Worm (Caenorhabditis elegans): Measurements from ENCODE around the gene Y43F8B.29.
A peak's percentile ranks its signal among the peaks of the same experiment; 100 is the strongest.

The Y43F8B.29 gene

DNA sequence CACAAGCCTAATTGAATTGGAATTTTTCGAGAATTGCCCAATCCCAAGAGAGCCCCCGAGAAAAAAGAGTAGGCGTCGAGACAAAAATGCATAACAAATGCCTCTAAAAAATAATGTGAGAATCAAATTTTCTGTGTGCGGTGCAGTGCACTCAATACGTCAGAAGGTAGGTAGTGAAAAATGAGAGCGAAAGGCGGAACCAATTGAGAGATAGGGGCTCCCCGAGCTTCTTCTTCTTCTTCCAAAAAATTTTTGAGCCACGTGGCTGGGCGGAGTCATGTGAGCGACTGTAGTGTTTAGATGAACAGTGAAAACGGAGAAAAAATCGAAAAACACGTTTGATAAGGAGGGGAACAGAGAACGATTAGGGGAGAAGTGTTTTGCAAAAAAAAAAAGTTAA, 33.2 kb downstream of the Y43F8B.29 start:
- TF ChIP-seq mml-1 (tag; optimal IDR thresholded peaks at IDR 0.05) = no peak
- no peak for TF ChIP-seq fkh-2 (tag; optimal IDR thresholded peaks at IDR 0.05)
- no peak for TF ChIP-seq unc-39 (tag; optimal IDR thresholded peaks at IDR 0.05)
- no peak for TF ChIP-seq aly-2 (tag; optimal IDR thresholded peaks at IDR 0.05)
- TF ChIP-seq ceh-16 (tag; optimal IDR thresholded peaks at IDR 0.05) = no peak
- no peak for TF ChIP-seq lin-15B (tag; optimal IDR thresholded peaks at IDR 0.05)
- no peak for TF ChIP-seq nhr-23 (tag; optimal IDR thresholded peaks at IDR 0.05)
- no peak for TF ChIP-seq ztf-4 (tag; optimal IDR thresholded peaks at IDR 0.05)
- TF ChIP-seq elt-2 (tag; optimal IDR thresholded peaks at IDR 0.05) = peak; percentile 76
- no peak for TF ChIP-seq ama-1 (optimal IDR thresholded peaks at IDR 0.05)
- no peak for TF ChIP-seq ZK546.5 (tag; optimal IDR thresholded peaks at IDR 0.05)
- no peak for TF ChIP-seq hmg-11 (tag; optimal IDR thresholded peaks at IDR 0.05)
- TF ChIP-seq mdl-1 (tag; optimal IDR thresholded peaks at IDR 0.05) = peak; percentile 47
- TF ChIP-seq fkh-10 (GFP tag; optimal IDR thresholded peaks at IDR 0.05) = no peak
- peak; percentile 38 for TF ChIP-seq pha-4 (tag; optimal IDR thresholded peaks at IDR 0.05)
- TF ChIP-seq zag-1 (tag; optimal IDR thresholded peaks at IDR 0.05) = no peak
- no peak for TF ChIP-seq skn-1 (tag; optimal IDR thresholded peaks at IDR 0.05)
- TF ChIP-seq nhr-11 (tag; optimal IDR thresholded peaks at IDR 0.05) = no peak
- no peak for TF ChIP-seq ztf-11 (tag; optimal IDR thresholded peaks at IDR 0.05)
- no peak for TF ChIP-seq ceh-9 (tag; optimal IDR thresholded peaks at IDR 0.05)
- TF ChIP-seq nhr-76 (tag; optimal IDR thresholded peaks at IDR 0.05) = no peak
- TF ChIP-seq sea-2 (GFP tag; optimal IDR thresholded peaks at IDR 0.05) = no peak
- no peak for TF ChIP-seq ceh-82 (tag; optimal IDR thresholded peaks at IDR 0.05)
- no peak for TF ChIP-seq fos-1 (tag; optimal IDR thresholded peaks at IDR 0.05)
- TF ChIP-seq pqm-1 (tag; optimal IDR thresholded peaks at IDR 0.05) = peak; percentile 66
- no peak for TF ChIP-seq jun-1 (tag; optimal IDR thresholded peaks at IDR 0.05)
- TF ChIP-seq unc-62 (GFP tag; optimal IDR thresholded peaks at IDR 0.05) = no peak
- TF ChIP-seq nhr-67 (tag; optimal IDR thresholded peaks at IDR 0.05) = no peak
- no peak for TF ChIP-seq egl-27 (tag; optimal IDR thresholded peaks at IDR 0.05)
- peak; percentile 28 for TF ChIP-seq nfya-1 (tag; optimal IDR thresholded peaks at IDR 0.05; ENCODE audit: insufficient read depth)
- no peak for TF ChIP-seq ceh-28 (tag; optimal IDR thresholded peaks at IDR 0.05)
- no peak for TF ChIP-seq elt-3 (tag; optimal IDR thresholded peaks at IDR 0.05)
- no peak for TF ChIP-seq elt-1 (tag; optimal IDR thresholded peaks at IDR 0.05)
- TF ChIP-seq R02D3.7 (tag; optimal IDR thresholded peaks at IDR 0.05) = no peak
- TF ChIP-seq nhr-25 (tag; optimal IDR thresholded peaks at IDR 0.05) = no peak

DNA sequence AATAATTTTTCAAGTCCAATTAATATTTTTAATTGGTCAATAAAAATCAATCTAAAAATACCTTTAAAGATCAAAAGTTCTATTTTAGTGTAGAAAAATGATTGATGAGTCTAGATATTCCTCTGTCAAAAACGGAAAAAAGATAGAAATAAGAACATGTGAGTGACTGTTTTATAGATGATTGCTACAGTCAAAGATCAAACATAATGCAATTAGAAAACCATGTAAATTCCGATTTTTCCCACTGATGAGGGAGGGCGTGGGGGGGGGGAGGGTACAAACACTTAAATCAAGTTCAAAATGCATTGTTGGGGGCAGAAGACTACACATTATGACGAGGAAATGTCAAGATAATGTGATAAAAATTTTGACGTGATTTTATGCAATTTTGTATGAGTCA, 34.8 kb downstream of the Y43F8B.29 start:
- TF ChIP-seq nhr-25 (tag; optimal IDR thresholded peaks at IDR 0.05) = no peak
- TF ChIP-seq elt-2 (tag; optimal IDR thresholded peaks at IDR 0.05) = peak; percentile 13

DNA sequence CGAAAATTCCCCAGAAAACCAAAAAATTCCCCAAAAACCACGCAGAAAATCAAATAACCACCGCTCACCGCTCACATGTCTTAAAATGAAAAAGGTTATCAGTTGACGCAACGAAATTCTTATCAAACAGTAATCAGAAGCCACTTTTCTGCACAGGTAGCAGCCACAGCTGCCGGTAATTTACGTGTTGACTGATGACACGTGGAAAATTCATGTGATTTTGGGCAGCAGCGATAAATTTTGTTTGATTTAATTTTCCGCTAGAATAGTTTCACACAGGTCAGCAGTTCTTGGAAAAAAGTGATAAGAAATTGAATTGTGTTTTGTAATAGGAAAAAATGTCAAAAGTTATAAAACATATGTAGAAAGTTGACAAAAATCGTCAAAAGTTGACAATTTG, 36.2 kb downstream of the Y43F8B.29 start:
- TF ChIP-seq nhr-12 (tag; optimal IDR thresholded peaks at IDR 0.05) (no peak), lin-15B (tag; optimal IDR thresholded peaks at IDR 0.05) (no peak), mdl-1 (tag; optimal IDR thresholded peaks at IDR 0.05) (peak; percentile 32), fos-1 (tag; optimal IDR thresholded peaks at IDR 0.05) (no peak), ceh-82 (tag; optimal IDR thresholded peaks at IDR 0.05) (no peak), nhr-23 (tag; optimal IDR thresholded peaks at IDR 0.05) (peak; percentile 31), egl-5 (tag; optimal IDR thresholded peaks at IDR 0.05) (no peak), egl-27 (tag; optimal IDR thresholded peaks at IDR 0.05) (peak; percentile 26), elt-2 (tag; optimal IDR thresholded peaks at IDR 0.05) (peak; percentile 99), fkh-10 (GFP tag; optimal IDR thresholded peaks at IDR 0.05) (no peak), R02D3.7 (tag; optimal IDR thresholded peaks at IDR 0.05) (no peak), pha-4 (tag; optimal IDR thresholded peaks at IDR 0.05) (peak; percentile 77), nfya-1 (tag; optimal IDR thresholded peaks at IDR 0.05; ENCODE audit: insufficient read depth) (peak; percentile 6), lsy-12 (tag; optimal IDR thresholded peaks at IDR 0.05) (peak; percentile 17), ztf-11 (tag; optimal IDR thresholded peaks at IDR 0.05) (no peak), jun-1 (tag; optimal IDR thresholded peaks at IDR 0.05) (peak; percentile 83), hmg-11 (tag; optimal IDR thresholded peaks at IDR 0.05) (no peak), ceh-28 (tag; optimal IDR thresholded peaks at IDR 0.05) (no peak), unc-39 (tag; optimal IDR thresholded peaks at IDR 0.05) (no peak), pqm-1 (tag; optimal IDR thresholded peaks at IDR 0.05) (peak; percentile 96)

DNA sequence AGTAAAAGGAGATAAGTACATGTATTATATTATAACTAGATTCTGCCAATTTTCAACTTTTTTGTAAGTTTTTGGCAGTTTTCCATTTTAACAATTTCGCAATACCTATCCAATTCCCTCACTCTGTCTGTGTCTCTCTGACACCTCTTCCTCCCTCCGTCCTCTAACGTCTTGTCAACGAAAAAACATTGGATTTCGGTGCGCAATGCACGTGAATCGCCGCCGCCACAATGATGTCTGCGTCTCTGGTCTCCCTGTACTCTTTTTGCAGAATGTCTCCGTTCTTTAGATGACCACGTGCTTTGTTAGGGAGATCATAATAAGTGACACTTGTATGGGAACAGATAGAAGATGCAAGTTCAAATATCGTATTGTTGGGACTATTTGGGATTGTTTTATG, 37.8 kb downstream of the Y43F8B.29 start:
- no peak for TF ChIP-seq zag-1 (tag; optimal IDR thresholded peaks at IDR 0.05)
- no peak for TF ChIP-seq elt-1 (tag; optimal IDR thresholded peaks at IDR 0.05)
- peak; percentile 94 for TF ChIP-seq jun-1 (tag; optimal IDR thresholded peaks at IDR 0.05)
- peak; percentile 51 for TF ChIP-seq ceh-82 (tag; optimal IDR thresholded peaks at IDR 0.05)
- peak; percentile 96 for TF ChIP-seq pha-4 (tag; optimal IDR thresholded peaks at IDR 0.05)
- no peak for TF ChIP-seq ceh-9 (tag; optimal IDR thresholded peaks at IDR 0.05)
- peak; percentile 95 for TF ChIP-seq unc-62 (GFP tag; optimal IDR thresholded peaks at IDR 0.05)
- TF ChIP-seq nhr-12 (tag; optimal IDR thresholded peaks at IDR 0.05) = no peak
- peak in 1 of 3 experiments; percentile 61 for TF ChIP-seq elt-3 (tag; optimal IDR thresholded peaks at IDR 0.05)
- TF ChIP-seq ama-1 (optimal IDR thresholded peaks at IDR 0.05) = peak; percentile 28
- peak; percentile 94 for TF ChIP-seq egl-27 (tag; optimal IDR thresholded peaks at IDR 0.05)
- TF ChIP-seq ceh-16 (tag; optimal IDR thresholded peaks at IDR 0.05) = no peak
- peak; percentile 98 for TF ChIP-seq nhr-23 (tag; optimal IDR thresholded peaks at IDR 0.05)
- TF ChIP-seq snpc-4 (tag; optimal IDR thresholded peaks at IDR 0.05) = peak; percentile 72
- TF ChIP-seq nhr-43 (tag; optimal IDR thresholded peaks at IDR 0.05; ENCODE audit: poor library complexity, severe bottlenecking) = peak; percentile 97
- TF ChIP-seq fos-1 (tag; optimal IDR thresholded peaks at IDR 0.05) = peak; percentile 6
- TF ChIP-seq R02D3.7 (tag; optimal IDR thresholded peaks at IDR 0.05) = peak; percentile 56
- no peak for TF ChIP-seq nhr-67 (tag; optimal IDR thresholded peaks at IDR 0.05)
- no peak for TF ChIP-seq ZK546.5 (tag; optimal IDR thresholded peaks at IDR 0.05)
- TF ChIP-seq lin-15B (tag; optimal IDR thresholded peaks at IDR 0.05) = peak; percentile 55
- TF ChIP-seq nhr-77 (tag; optimal IDR thresholded peaks at IDR 0.05) = peak; percentile 44
- peak; percentile 98 for TF ChIP-seq mml-1 (tag; optimal IDR thresholded peaks at IDR 0.05)
- peak; percentile 68 for TF ChIP-seq skn-1 (tag; optimal IDR thresholded peaks at IDR 0.05)
- peak; percentile 64 for TF ChIP-seq fkh-10 (GFP tag; optimal IDR thresholded peaks at IDR 0.05)
- peak; percentile 3 for TF ChIP-seq unc-39 (tag; optimal IDR thresholded peaks at IDR 0.05)
- peak; percentile 99 for TF ChIP-seq mdl-1 (tag; optimal IDR thresholded peaks at IDR 0.05)
- no peak for TF ChIP-seq nhr-237 (tag; optimal IDR thresholded peaks at IDR 0.05)
- TF ChIP-seq elt-2 (tag; optimal IDR thresholded peaks at IDR 0.05) = peak; percentile 78
- peak; percentile 57 for TF ChIP-seq sea-2 (GFP tag; optimal IDR thresholded peaks at IDR 0.05)
- TF ChIP-seq aly-2 (tag; optimal IDR thresholded peaks at IDR 0.05) = no peak
